Worm (Caenorhabditis elegans): ENCODE data around the gene K01A12.3.

Gene K01A12.3

DNA sequence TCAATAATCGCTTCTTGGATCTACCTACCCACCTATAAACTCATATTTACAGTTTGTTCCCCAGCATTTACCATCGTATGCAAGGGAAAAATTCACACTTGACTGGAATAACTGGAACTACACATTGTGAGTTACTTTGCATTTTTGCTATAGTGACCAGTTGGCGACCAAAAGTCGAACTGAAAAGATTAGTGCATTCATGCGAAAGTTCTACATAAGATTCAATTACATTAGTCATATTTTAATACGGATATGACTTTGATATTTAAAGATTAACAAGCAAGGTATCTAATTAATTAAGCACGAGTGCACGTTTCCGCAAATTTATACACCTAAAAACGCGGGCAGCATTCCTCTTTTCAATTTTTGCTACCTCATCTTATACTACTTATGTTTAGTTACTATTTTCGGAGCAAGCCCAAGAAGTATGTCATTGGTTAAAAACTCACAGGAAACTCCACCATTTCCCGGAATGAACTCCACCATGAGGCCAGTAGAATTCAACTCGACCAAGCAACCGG lies 53.9 kb downstream of the K01A12.3 start, which contains the start of gene jmjd-3.1:
Gene jmjd-3.1 (plus strand): TSS at position 51 of the 521 bp plus-strand sequence.
- TF ChIP-seq nhr-6 (tag; optimal IDR thresholded peaks at IDR 0.05) (no peak), fos-1 (tag; optimal IDR thresholded peaks at IDR 0.05) (no peak), aly-2 (tag; optimal IDR thresholded peaks at IDR 0.05) (no peak), crh-2 (tag; optimal IDR thresholded peaks at IDR 0.05) (no peak), lin-13 (GFP tag; optimal IDR thresholded peaks at IDR 0.05) (no peak), nhr-129 (tag; optimal IDR thresholded peaks at IDR 0.05) (no peak), ztf-11 (tag; optimal IDR thresholded peaks at IDR 0.05) (no peak), alr-1 (tag; optimal IDR thresholded peaks at IDR 0.05) (no peak), unc-55 (GFP tag; optimal IDR thresholded peaks at IDR 0.05) (no peak), Y55F3AM.14 (GFP tag; optimal IDR thresholded peaks at IDR 0.05) (no peak), nhr-11 (tag; optimal IDR thresholded peaks at IDR 0.05) (no peak), elt-1 (tag; optimal IDR thresholded peaks at IDR 0.05) (no peak), ztf-4 (tag; optimal IDR thresholded peaks at IDR 0.05) (no peak), gmeb-1 (tag; optimal IDR thresholded peaks at IDR 0.05) (no peak), nhr-21 (tag; optimal IDR thresholded peaks at IDR 0.05) (no peak), nhr-10 (tag; optimal IDR thresholded peaks at IDR 0.05) (no peak), ceh-16 (tag; optimal IDR thresholded peaks at IDR 0.05) (no peak), unc-62 (GFP tag; optimal IDR thresholded peaks at IDR 0.05) (no peak), nhr-237 (tag; optimal IDR thresholded peaks at IDR 0.05) (no peak), ZK546.5 (tag; optimal IDR thresholded peaks at IDR 0.05) (no peak)

Measured in whole organism, L2 larva.